Worm (Caenorhabditis elegans) whole organism, L3 larva: ENCODE measurements around the gene K01H12.4.

Experiments
- daf-12 ChIP-seq: fragments of 150-350 bp; optimal IDR thresholded peaks from 2 replicates; lab custom pipeline; 2014; ENCODE audit warnings: missing biosample characterization, missing genetic modification reagents, missing genetic modification characterization
- fkh-10 ChIP-seq: sonication (generic microtip); optimal IDR thresholded peaks from 2 replicates; lab custom pipeline; 2017; ENCODE audit warnings: missing biosample characterization, missing genetic modification reagents, missing genetic modification characterization
- nhr-67 ChIP-seq: fragments of 150-350 bp; optimal IDR thresholded peaks from 2 replicates; lab custom pipeline; 2014; ENCODE audit warnings: missing biosample characterization, missing genetic modification characterization
- snpc-4 ChIP-seq: fragments of 150-350 bp; optimal IDR thresholded peaks from 2 replicates; lab custom pipeline; 2014; ENCODE audit warnings: missing biosample characterization, missing genetic modification characterization
- unc-39 ChIP-seq: sonication (generic microtip); optimal IDR thresholded peaks from 4 replicates; lab custom pipeline; 2017; ENCODE audit warnings: missing biosample characterization, missing genetic modification characterization

DNA sequence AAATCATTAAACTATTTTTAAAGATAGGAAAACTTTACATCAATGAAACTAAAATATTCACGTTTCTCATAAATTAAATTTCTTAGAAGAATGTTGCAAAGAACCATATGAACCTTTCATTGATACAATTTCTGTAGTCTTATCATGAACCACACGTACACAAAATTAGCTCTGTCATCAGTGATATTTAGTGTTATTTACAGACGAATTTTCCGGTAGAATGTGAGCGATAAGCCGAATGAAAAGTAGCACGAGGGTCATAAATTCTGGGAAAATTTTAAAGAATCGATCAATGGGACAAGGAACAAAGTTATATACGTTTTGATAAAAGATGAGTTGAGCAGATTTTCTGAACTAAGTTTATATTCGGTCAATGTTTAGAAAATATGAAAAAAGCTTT lies 36.3 kb upstream of the K01H12.4 start:
- no peak for TF ChIP-seq daf-12
- no peak for TF ChIP-seq unc-39 (tag; lab: Kevin White, UChicago)
- TF ChIP-seq snpc-4 (tag; lab: Kevin White, UChicago) = no peak
- TF ChIP-seq fkh-10 (GFP tag; lab: Kevin White, UChicago) = no peak
- no peak for TF ChIP-seq nhr-67 (tag; lab: Kevin White, UChicago)
